Worm (Caenorhabditis elegans) whole organism, L3 larva: ENCODE measurements around the gene egl-6.

Source experiments
- R02D3.7 ChIP-seq: fragments of 150-350 bp; optimal IDR thresholded peaks from 2 replicates; lab custom pipeline; 2014; ENCODE audit warnings: missing biosample characterization, missing genetic modification characterization
- ZK546.5 ChIP-seq: sonication (generic microtip); optimal IDR thresholded peaks from 2 replicates; lab custom pipeline; 2017; ENCODE audit warnings: missing biosample characterization, missing genetic modification characterization
- aly-2 ChIP-seq: fragments of 150-350 bp; optimal IDR thresholded peaks from 2 replicates; lab custom pipeline; 2014; ENCODE audit warnings: missing biosample characterization, missing genetic modification characterization
- ama-1 ChIP-seq: fragments of 150-350 bp; optimal IDR thresholded peaks from 2 replicates; lab custom pipeline; 2018
- ceh-82 ChIP-seq: fragments of 150-350 bp; optimal IDR thresholded peaks from 2 replicates; lab custom pipeline; 2014; ENCODE audit warnings: missing biosample characterization, missing genetic modification characterization
- ceh-9 ChIP-seq: sonication (generic microtip); optimal IDR thresholded peaks from 2 replicates; lab custom pipeline; 2018; ENCODE audit warnings: missing biosample characterization, missing genetic modification characterization
- daf-12 ChIP-seq: fragments of 150-350 bp; optimal IDR thresholded peaks from 2 replicates; lab custom pipeline; 2014; ENCODE audit warnings: missing biosample characterization, missing genetic modification reagents, missing genetic modification characterization
- egl-27 ChIP-seq: sonication (generic microtip); optimal IDR thresholded peaks from 4 replicates; lab custom pipeline; 2017; ENCODE audit warnings: missing biosample characterization, missing genetic modification reagents, missing genetic modification characterization
- egl-5 ChIP-seq: fragments of 150-350 bp; optimal IDR thresholded peaks from 2 replicates; lab custom pipeline; 2017; ENCODE audit warnings: missing biosample characterization, missing genetic modification reagents, missing genetic modification characterization, inconsistent platforms
- elt-2 ChIP-seq: sonication (generic microtip); optimal IDR thresholded peaks from 2 replicates; lab custom pipeline; 2016; ENCODE audit warnings: missing genetic modification reagents, mild to moderate bottlenecking, missing genetic modification characterization, missing compliant biosample characterization
- elt-3 ChIP-seq, 3 experiments: fragments of 150-350 bp in 1 of 3; sonication (generic microtip) in 2 of 3; optimal IDR thresholded peaks; 2 replicates in 2 of 3; 4 replicates in 1 of 3; lab custom pipeline; 2014 to 2017; ENCODE audit warnings: missing biosample characterization in 3 of 3, missing genetic modification characterization in 3 of 3
- eor-1 ChIP-seq, 2 experiments: fragments of 150-350 bp; optimal IDR thresholded peaks; 2 replicates each; lab custom pipeline; 2014 to 2018; ENCODE audit warnings: missing biosample characterization in 2 of 2, missing genetic modification characterization in 2 of 2
- fkh-10 ChIP-seq: sonication (generic microtip); optimal IDR thresholded peaks from 2 replicates; lab custom pipeline; 2017; ENCODE audit warnings: missing biosample characterization, missing genetic modification reagents, missing genetic modification characterization
- fkh-2 ChIP-seq: fragments of 150-350 bp; optimal IDR thresholded peaks from 2 replicates; lab custom pipeline; 2014; ENCODE audit warnings: missing biosample characterization, missing genetic modification reagents, missing genetic modification characterization
- fos-1 ChIP-seq: fragments of 150-350 bp; optimal IDR thresholded peaks from 2 replicates; lab custom pipeline; 2014; ENCODE audit warnings: missing biosample characterization, missing genetic modification characterization
- hmg-11 ChIP-seq: sonication (generic microtip); optimal IDR thresholded peaks from 2 replicates; lab custom pipeline; 2016; ENCODE audit warnings: missing genetic modification characterization, missing compliant biosample characterization
- jun-1 ChIP-seq: fragments of 150-350 bp; optimal IDR thresholded peaks from 2 replicates; lab custom pipeline; 2014; ENCODE audit warnings: missing biosample characterization, missing genetic modification reagents, missing genetic modification characterization
- lin-15B ChIP-seq: fragments of 150-350 bp; optimal IDR thresholded peaks from 2 replicates; lab custom pipeline; 2014; ENCODE audit warnings: missing biosample characterization, missing genetic modification characterization
- lin-39 ChIP-seq: fragments of 150-350 bp; optimal IDR thresholded peaks from 2 replicates; lab custom pipeline; 2018; ENCODE audit warnings: missing biosample characterization, missing genetic modification reagents, missing genetic modification characterization
- lsy-12 ChIP-seq: sonication (generic microtip); optimal IDR thresholded peaks from 2 replicates; lab custom pipeline; 2016; ENCODE audit warnings: mild to moderate bottlenecking, missing genetic modification characterization, missing compliant biosample characterization
- mml-1 ChIP-seq: fragments of 150-350 bp; sonication (generic microtip); optimal IDR thresholded peaks from 3 replicates; lab custom pipeline; 2014; ENCODE audit warnings: missing biosample characterization, missing genetic modification characterization
- nfya-1 ChIP-seq: sonication (generic microtip); optimal IDR thresholded peaks from 2 replicates; lab custom pipeline; 2017; ENCODE audit warnings: missing genetic modification characterization, mild to moderate bottlenecking, missing compliant biosample characterization, antibody characterized with exemption, moderate library complexity; ENCODE audit not compliant: insufficient read depth
- nhr-11 ChIP-seq: fragments of 150-350 bp; optimal IDR thresholded peaks from 2 replicates; lab custom pipeline; 2014; ENCODE audit warnings: missing biosample characterization, missing genetic modification characterization
- nhr-23 ChIP-seq: fragments of 150-350 bp; optimal IDR thresholded peaks from 2 replicates; lab custom pipeline; 2014; ENCODE audit warnings: missing biosample characterization, missing genetic modification reagents, missing genetic modification characterization
- nhr-237 ChIP-seq: fragments of 150-350 bp; optimal IDR thresholded peaks from 2 replicates; lab custom pipeline; 2014; ENCODE audit warnings: missing biosample characterization, missing genetic modification characterization
- nhr-25 ChIP-seq: sonication (generic microtip); optimal IDR thresholded peaks from 2 replicates; lab custom pipeline; 2017; ENCODE audit warnings: missing biosample characterization, missing genetic modification characterization
- nhr-28 ChIP-seq: fragments of 150-350 bp; optimal IDR thresholded peaks from 2 replicates; lab custom pipeline; 2014; ENCODE audit warnings: missing biosample characterization, missing genetic modification characterization
- nhr-43 ChIP-seq: sonication (generic microtip); optimal IDR thresholded peaks from 2 replicates; lab custom pipeline; 2016; ENCODE audit warnings: mild to moderate bottlenecking, missing genetic modification characterization, missing compliant biosample characterization; ENCODE audit not compliant: poor library complexity, severe bottlenecking
- nhr-67 ChIP-seq: fragments of 150-350 bp; optimal IDR thresholded peaks from 2 replicates; lab custom pipeline; 2014; ENCODE audit warnings: missing biosample characterization, missing genetic modification characterization
- nhr-77 ChIP-seq: fragments of 150-350 bp; optimal IDR thresholded peaks from 2 replicates; lab custom pipeline; 2014; ENCODE audit warnings: missing biosample characterization, missing genetic modification characterization
- pha-4 ChIP-seq: fragments of 150-350 bp; optimal IDR thresholded peaks from 2 replicates; lab custom pipeline; 2014; ENCODE audit warnings: missing biosample characterization, missing genetic modification reagents, missing genetic modification characterization
- sea-2 ChIP-seq: fragments of 150-350 bp; sonication (generic microtip); optimal IDR thresholded peaks from 4 replicates; lab custom pipeline; 2014; ENCODE audit warnings: missing biosample characterization, missing genetic modification reagents, missing genetic modification characterization
- skn-1 ChIP-seq: fragments of 150-350 bp; optimal IDR thresholded peaks from 2 replicates; lab custom pipeline; 2014; ENCODE audit warnings: missing biosample characterization, missing genetic modification characterization
- snpc-4 ChIP-seq: fragments of 150-350 bp; optimal IDR thresholded peaks from 2 replicates; lab custom pipeline; 2014; ENCODE audit warnings: missing biosample characterization, missing genetic modification characterization
- tbx-2 ChIP-seq: sonication (generic microtip); optimal IDR thresholded peaks from 2 replicates; lab custom pipeline; 2016; ENCODE audit warnings: mild to moderate bottlenecking, missing genetic modification characterization, missing compliant biosample characterization
- unc-39 ChIP-seq: sonication (generic microtip); optimal IDR thresholded peaks from 4 replicates; lab custom pipeline; 2017; ENCODE audit warnings: missing biosample characterization, missing genetic modification characterization
- unc-62 ChIP-seq: fragments of 150-350 bp; sonication (generic microtip); optimal IDR thresholded peaks from 4 replicates; lab custom pipeline; 2014; ENCODE audit warnings: missing biosample characterization, missing genetic modification reagents, missing genetic modification characterization
- zag-1 ChIP-seq: fragments of 150-350 bp; optimal IDR thresholded peaks from 2 replicates; lab custom pipeline; 2014; ENCODE audit warnings: missing biosample characterization, missing genetic modification characterization
- ztf-11 ChIP-seq: fragments of 150-350 bp; optimal IDR thresholded peaks from 2 replicates; lab custom pipeline; 2014; ENCODE audit warnings: missing biosample characterization, missing genetic modification characterization
- ztf-4 ChIP-seq: fragments of 150-350 bp; optimal IDR thresholded peaks from 2 replicates; lab custom pipeline; 2014; ENCODE audit warnings: missing biosample characterization, missing genetic modification characterization

The egl-6 gene

ce11 chrX:5976206-5976960, 45.5 kb downstream of the egl-6 start:
- TF ChIP-seq jun-1 (tag; lab: Kevin White, UChicago) (no peak), eor-1 (tag; optimal IDR thresholded peaks at IDR 0.05; lab: Kevin White, UChicago) (no peak), ama-1 (lab: Kevin White, UChicago) (no peak), ceh-82 (tag; lab: Kevin White, UChicago) (no peak), mml-1 (tag; lab: Kevin White, UChicago) (no peak), daf-12 (tag; lab: Kevin White, UChicago) (no peak), aly-2 (no peak), nhr-67 (tag; lab: Kevin White, UChicago) (no peak), snpc-4 (tag; lab: Kevin White, UChicago) (no peak), pha-4 (no peak), tbx-2 (tag; lab: Kevin White, UChicago) (no peak), unc-62 (GFP tag; lab: Kevin White, UChicago) (no peak), R02D3.7 (no peak), nfya-1 (tag; lab: Kevin White, UChicago) (peak; percentile 95), fkh-10 (GFP tag; lab: Kevin White, UChicago) (peak; percentile 86), ZK546.5 (tag; lab: Kevin White, UChicago) (no peak), fos-1 (tag; lab: Kevin White, UChicago) (no peak), sea-2 (no peak), nhr-77 (tag; lab: Kevin White, UChicago) (no peak), nhr-43 (no peak), hmg-11 (tag; lab: Kevin White, UChicago) (peak; percentile 51), lin-39 (tag; lab: Kevin White, UChicago) (peak; percentile 61), nhr-23 (tag; lab: Kevin White, UChicago) (no peak), fkh-2 (no peak), elt-2 (tag; lab: Kevin White, UChicago) (no peak), egl-5 (tag; lab: Kevin White, UChicago) (peak; percentile 65), lsy-12 (tag; lab: Kevin White, UChicago) (no peak), lin-15B (tag; lab: Kevin White, UChicago) (no peak), elt-3 (tag; optimal IDR thresholded peaks at IDR 0.05; lab: Kevin White, UChicago) (no peak)

ce11 chrX:5977754-5978153, 46.8 kb downstream of the egl-6 start, which contains the start of gene kin-2:
TSS of gene kin-2 (minus strand) at chrX:5977854.
- TF ChIP-seq fkh-2, result no peak
- TF ChIP-seq nfya-1 (tag; lab: Kevin White, UChicago), result no peak
- TF ChIP-seq zag-1 (tag; lab: Kevin White, UChicago), result no peak
- no peak for TF ChIP-seq lin-39 (tag; lab: Kevin White, UChicago)
- no peak for TF ChIP-seq ztf-11 (tag; lab: Kevin White, UChicago)
- TF ChIP-seq unc-39 (tag; lab: Kevin White, UChicago), result no peak
- TF ChIP-seq nhr-25, result no peak
- TF ChIP-seq nhr-237 (tag; lab: Kevin White, UChicago), result no peak
- no peak for TF ChIP-seq nhr-23 (tag; lab: Kevin White, UChicago)
- no peak for TF ChIP-seq jun-1 (tag; lab: Kevin White, UChicago)
- no peak for TF ChIP-seq pha-4
- TF ChIP-seq ZK546.5 (tag; lab: Kevin White, UChicago), result no peak
- TF ChIP-seq nhr-67 (tag; lab: Kevin White, UChicago), result no peak
- no peak for TF ChIP-seq lin-15B (tag; lab: Kevin White, UChicago)
- no peak for TF ChIP-seq nhr-43
- no peak for TF ChIP-seq nhr-11 (tag; lab: Kevin White, UChicago)
- no peak for TF ChIP-seq ceh-9
- TF ChIP-seq snpc-4 (tag; lab: Kevin White, UChicago), result no peak

- TF ChIP-seq fkh-10 (GFP tag; lab: Kevin White, UChicago) (peak; percentile 46), snpc-4 (tag; lab: Kevin White, UChicago) (no peak), tbx-2 (tag; lab: Kevin White, UChicago) (no peak), unc-62 (GFP tag; lab: Kevin White, UChicago) (no peak), hmg-11 (tag; lab: Kevin White, UChicago) (peak; percentile 6), nhr-77 (tag; lab: Kevin White, UChicago) (no peak), nhr-11 (tag; lab: Kevin White, UChicago) (no peak), egl-5 (tag; lab: Kevin White, UChicago) (no peak), nhr-43 (no peak), sea-2 (no peak), jun-1 (tag; lab: Kevin White, UChicago) (no peak), daf-12 (tag; lab: Kevin White, UChicago) (no peak), lin-39 (tag; lab: Kevin White, UChicago) (peak; percentile 23), aly-2 (no peak), fkh-2 (no peak), egl-27 (tag; lab: Kevin White, UChicago) (no peak), ceh-82 (tag; lab: Kevin White, UChicago) (no peak), skn-1 (tag; lab: Kevin White, UChicago) (no peak), ZK546.5 (tag; lab: Kevin White, UChicago) (no peak), nfya-1 (tag; lab: Kevin White, UChicago) (peak; percentile 29), elt-2 (tag; lab: Kevin White, UChicago) (no peak), unc-39 (tag; lab: Kevin White, UChicago) (no peak), nhr-28 (no peak), ztf-4 (no peak), nhr-67 (tag; lab: Kevin White, UChicago) (no peak), pha-4 (no peak), zag-1 (tag; lab: Kevin White, UChicago) (no peak)
Measured at ce11 chrX:5981698-5982097, 50.8 kb downstream of the egl-6 start.
